Worm (Caenorhabditis elegans): ENCODE measurements around the gene T06A1.1.

DNA sequence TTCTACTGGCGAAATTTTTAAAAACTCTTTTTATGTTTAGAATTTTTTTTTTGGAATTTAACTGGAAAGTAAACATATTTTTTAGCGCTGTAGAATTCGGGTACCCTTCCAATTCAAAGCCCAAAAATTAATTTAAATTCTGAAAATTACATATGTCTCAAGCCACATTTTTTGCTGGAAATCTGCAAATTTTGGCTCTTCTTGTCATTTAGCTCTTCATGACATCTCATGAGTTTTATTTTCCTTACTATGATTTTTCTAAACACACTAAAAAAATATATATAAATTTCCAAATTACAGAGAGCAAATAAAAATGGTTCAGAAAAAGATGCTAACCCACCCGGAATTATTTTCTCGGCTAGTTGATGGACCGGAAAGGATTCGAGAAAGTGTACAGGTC is 43.8 kb upstream of the T06A1.1 start, which contains the start of gene acs-3:
- no peak for TF ChIP-seq ztf-18 (tag; optimal IDR thresholded peaks at IDR 0.05)
- TF ChIP-seq ceh-91 (GFP tag; IDR thresholded peaks at IDR 0.05) = no peak
- TF ChIP-seq lin-26 (GFP tag; IDR thresholded peaks at IDR 0.05) = no peak
- no peak for TF ChIP-seq ets-4 (GFP tag; optimal IDR thresholded peaks at IDR 0.05)
- no peak for TF ChIP-seq ceh-100 (GFP tag; IDR thresholded peaks at IDR 0.05)
- no peak for TF ChIP-seq snpc-4 (GFP tag; optimal IDR thresholded peaks at IDR 0.05)
- no peak for TF ChIP-seq snpc-4 (tag; optimal IDR thresholded peaks at IDR 0.05)
- TF ChIP-seq unc-62 (GFP tag; optimal IDR thresholded peaks at IDR 0.05) = no peak
- no peak for TF ChIP-seq sdz-38 (tag; optimal IDR thresholded peaks at IDR 0.05)
